Worm (Caenorhabditis elegans): Measurements from ENCODE around the gene clic-1.

clic-1 gene

DNA sequence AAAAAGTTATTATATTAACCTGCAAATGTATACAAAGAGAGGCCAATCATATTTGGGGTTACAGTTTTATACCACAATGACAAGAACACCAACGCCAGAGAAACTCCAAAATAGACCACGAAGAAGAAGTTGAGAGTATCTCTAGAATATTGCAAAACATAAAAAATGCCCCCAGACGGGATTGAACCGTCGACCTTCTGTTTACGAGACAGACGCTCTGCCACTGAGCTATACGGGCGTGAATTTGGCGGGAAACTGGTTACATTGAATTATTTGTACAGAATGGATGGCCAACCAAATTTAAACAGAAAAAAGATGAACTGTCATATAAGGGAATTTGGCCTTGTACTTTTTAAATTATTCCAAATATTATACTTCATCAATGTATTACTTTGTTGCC lies 4.2 kb downstream of the clic-1 start (continued):
- no peak for TF ChIP-seq lin-40 (tag; optimal IDR thresholded peaks at IDR 0.05)
- TF ChIP-seq ztf-3 (GFP tag; optimal IDR thresholded peaks at IDR 0.05): no peak
- no peak for TF ChIP-seq B0035.1 (tag; optimal IDR thresholded peaks at IDR 0.05)
- TF ChIP-seq somi-1 (GFP tag; optimal IDR thresholded peaks at IDR 0.05): peak; percentile 23
- TF ChIP-seq repo-1 (tag; optimal IDR thresholded peaks at IDR 0.05): no peak
- no peak for TF ChIP-seq F49E8.2 (tag; optimal IDR thresholded peaks at IDR 0.05; ENCODE audit: insufficient read depth)
- no peak for TF ChIP-seq ZK185.1 (tag; optimal IDR thresholded peaks at IDR 0.05; ENCODE audit: poor library complexity, severe bottlenecking)
- TF ChIP-seq akir-1 (GFP tag; optimal IDR thresholded peaks at IDR 0.05): no peak
- no peak for TF ChIP-seq ztf-22 (GFP tag; optimal IDR thresholded peaks at IDR 0.05)
- peak; percentile 29 for TF ChIP-seq lin-54 (GFP tag; optimal IDR thresholded peaks at IDR 0.05)
- TF ChIP-seq dox-1 (GFP tag; IDR thresholded peaks at IDR 0.05): peak; percentile 45; the same call in 1 of the 2 replicates
- TF ChIP-seq ztf-28 (GFP tag; IDR thresholded peaks at IDR 0.05): 0 out of 2 replicates have a peak, but pooled peaks have one; percentile 24
- no peak for TF ChIP-seq die-1 (tag; optimal IDR thresholded peaks at IDR 0.05)
- TF ChIP-seq cebp-2 (GFP tag; IDR thresholded peaks at IDR 0.05): no peak
- peak; percentile 44; the same call in 1 of the 2 replicates for TF ChIP-seq madf-6 (GFP tag; IDR thresholded peaks at IDR 0.05)
- TF ChIP-seq C17E4.6 (GFP tag; IDR thresholded peaks at IDR 0.05): no peak

DNA sequence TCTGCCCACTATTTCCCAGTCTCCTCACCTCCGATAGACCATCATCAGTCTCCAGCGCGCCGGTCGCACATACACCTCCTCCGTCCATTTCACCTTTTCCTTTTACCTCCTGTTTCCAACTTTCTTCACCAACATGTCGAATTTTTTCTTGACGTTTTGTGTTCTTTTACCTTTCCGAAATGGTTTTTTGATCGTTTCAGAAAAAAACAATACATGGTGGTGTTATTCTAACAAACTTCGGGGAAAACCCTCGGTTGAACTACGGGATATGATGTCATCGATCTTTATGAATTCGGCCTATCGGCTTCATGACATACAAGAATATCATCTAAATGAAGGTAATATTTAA lies 6.1 kb downstream of the clic-1 start, which contains the start of gene Y97E10C.1:
Gene Y97E10C.1 (plus strand): TSS at position 201 of the 349 bp plus-strand sequence.
- TF ChIP-seq nfyb-1 (GFP tag; IDR thresholded peaks at IDR 0.05): no peak
- TF ChIP-seq die-1 (tag; optimal IDR thresholded peaks at IDR 0.05): no peak
- no peak for TF ChIP-seq B0261.1 (tag; optimal IDR thresholded peaks at IDR 0.05)

DNA sequence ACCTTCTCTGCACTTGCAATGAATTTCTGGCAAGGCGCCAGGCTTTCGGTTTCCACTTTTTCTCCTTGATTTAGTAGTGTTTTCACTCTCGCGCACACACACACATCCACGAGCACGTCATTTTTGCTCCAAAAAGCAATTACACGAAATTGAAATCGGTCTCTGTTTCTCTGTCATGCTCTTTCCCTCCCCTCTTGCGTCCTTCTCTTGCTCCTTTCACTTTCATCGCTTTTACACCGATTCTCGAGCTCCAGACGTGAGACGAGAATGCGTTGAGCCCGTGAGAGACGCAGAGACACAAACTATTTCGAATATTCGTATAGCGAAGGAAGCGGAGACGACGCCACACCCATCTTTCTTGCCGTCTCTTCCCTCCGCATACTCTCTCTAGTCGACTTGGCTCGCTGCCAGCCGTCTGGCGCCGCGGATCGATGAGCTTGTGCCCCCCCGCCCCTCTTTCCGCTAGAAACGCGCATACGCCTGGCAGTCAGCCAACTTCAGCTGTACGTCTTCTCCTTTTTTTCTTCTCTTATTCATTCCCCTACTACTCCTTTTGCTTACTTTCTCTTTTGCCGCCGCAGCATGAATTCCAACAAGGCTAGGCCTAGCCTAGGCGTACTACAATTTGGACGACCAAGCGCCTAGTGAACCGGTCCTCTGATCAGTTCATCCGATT lies 6.6 kb downstream of the clic-1 start:
- TF ChIP-seq mcd-1 (GFP tag; IDR thresholded peaks at IDR 0.05) (peak; percentile 67), ztf-25 (GFP tag; IDR thresholded peaks at IDR 0.05) (no peak), B0019.2 (GFP tag; conservative IDR thresholded peaks at IDR 0.05) (no peak), Y53G8AR.9 (GFP tag; conservative IDR thresholded peaks at IDR 0.05) (no peak), nfyb-1 (GFP tag; IDR thresholded peaks at IDR 0.05) (peak; percentile 74; the same call in 1 of the 2 replicates), Y95B8A.8 (GFP tag; IDR thresholded peaks at IDR 0.05) (no peak), mxl-1 (tag; optimal IDR thresholded peaks at IDR 0.05) (no peak), athp-1 (tag; optimal IDR thresholded peaks at IDR 0.05) (peak; percentile 22), F10E7.11 (tag; optimal IDR thresholded peaks at IDR 0.05) (no peak), cebp-1 (GFP tag; IDR thresholded peaks at IDR 0.05) (no peak), cebp-1 (tag; optimal IDR thresholded peaks at IDR 0.05) (peak; percentile 80), hsf-1 (GFP tag; IDR thresholded peaks at IDR 0.05) (no peak), B0035.1 (tag; optimal IDR thresholded peaks at IDR 0.05) (no peak), ceh-100 (GFP tag; IDR thresholded peaks at IDR 0.05) (no peak), nhr-80 (tag; optimal IDR thresholded peaks at IDR 0.05) (peak; percentile 63), ama-1 (optimal IDR thresholded peaks at IDR 0.05) (no peak), ama-1 (GFP tag; optimal IDR thresholded peaks at IDR 0.05) (no peak), T07F8.4 (tag; optimal IDR thresholded peaks at IDR 0.05) (no peak), attf-3 (GFP tag; conservative IDR thresholded peaks at IDR 0.05) (no peak), somi-1 (GFP tag; optimal IDR thresholded peaks at IDR 0.05) (peak; percentile 46), ztf-3 (GFP tag; optimal IDR thresholded peaks at IDR 0.05) (peak; percentile 24), egrh-3 (GFP tag; IDR thresholded peaks at IDR 0.05) (peak; percentile 78; the same call in 1 of the 2 replicates), mes-4 (tag; optimal IDR thresholded peaks at IDR 0.05) (no peak), nfya-2 (GFP tag; IDR thresholded peaks at IDR 0.05) (no peak), K12H6.12 (tag; optimal IDR thresholded peaks at IDR 0.05) (peak; percentile 94), lin-54 (GFP tag; optimal IDR thresholded peaks at IDR 0.05) (no peak), let-607 (tag; optimal IDR thresholded peaks at IDR 0.05) (peak; percentile 2 to 23), snpc-4 (GFP tag; optimal IDR thresholded peaks at IDR 0.05) (no peak), snpc-4 (tag; optimal IDR thresholded peaks at IDR 0.05) (peak in 2 of 4 experiments; percentile 22 to 54), hmg-1.2 (GFP tag; IDR thresholded peaks at IDR 0.05) (peak; percentile 84), aptf-2 (GFP tag; conservative IDR thresholded peaks at IDR 0.05) (no peak), madf-8 (GFP tag; conservative IDR thresholded peaks at IDR 0.05) (no peak)
